Worm (Caenorhabditis elegans) whole organism, late embryonic: ENCODE measurements around the gene F56B3.9.

Experiments
- ceh-24 ChIP-seq: sonication (generic microtip); optimal IDR thresholded peaks from 2 replicates; lab custom pipeline; 2016; ENCODE audit warnings: mild to moderate bottlenecking, missing genetic modification characterization, missing compliant biosample characterization
- ceh-30 ChIP-seq: fragments of 150-350 bp; optimal IDR thresholded peaks from 2 replicates; lab custom pipeline; 2014; ENCODE audit warnings: missing biosample characterization, missing genetic modification characterization
- che-1 ChIP-seq: sonication (generic microtip); optimal IDR thresholded peaks from 2 replicates; lab custom pipeline; 2016; ENCODE audit warnings: mild to moderate bottlenecking, missing genetic modification characterization, missing compliant biosample characterization
- fkh-10 ChIP-seq: fragments of 150-350 bp; optimal IDR thresholded peaks from 2 replicates; lab custom pipeline; 2014; ENCODE audit warnings: missing biosample characterization, missing genetic modification reagents, missing genetic modification characterization
- hlh-30 ChIP-seq: sonication (generic microtip); optimal IDR thresholded peaks from 2 replicates; lab custom pipeline; 2017; ENCODE audit warnings: antibody characterized with exemption, missing genetic modification characterization, missing compliant biosample characterization; ENCODE audit not compliant: insufficient read depth
- nhr-11 ChIP-seq: fragments of 150-350 bp; optimal IDR thresholded peaks from 2 replicates; lab custom pipeline; 2014; ENCODE audit warnings: missing biosample characterization, missing genetic modification characterization
- pha-4 ChIP-seq: fragments of 150-350 bp; optimal IDR thresholded peaks from 2 replicates; lab custom pipeline; 2018; ENCODE audit warnings: missing biosample characterization, missing genetic modification reagents, missing genetic modification characterization
- pqm-1 ChIP-seq: sonication (generic microtip); optimal IDR thresholded peaks from 2 replicates; lab custom pipeline; 2016; ENCODE audit warnings: missing genetic modification characterization, missing compliant biosample characterization
- rnt-1 ChIP-seq: sonication (generic microtip); optimal IDR thresholded peaks from 2 replicates; lab custom pipeline; 2016; ENCODE audit warnings: missing genetic modification characterization, missing compliant biosample characterization
- tbx-2 ChIP-seq: sonication (generic microtip); optimal IDR thresholded peaks from 2 replicates; lab custom pipeline; 2016; ENCODE audit warnings: missing genetic modification characterization, missing compliant biosample characterization
- unc-42 ChIP-seq: sonication (generic microtip); optimal IDR thresholded peaks from 2 replicates; lab custom pipeline; 2016; ENCODE audit warnings: missing genotype, missing genetic modification characterization, missing compliant biosample characterization
- unc-55 ChIP-seq: sonication (generic microtip); optimal IDR thresholded peaks from 2 replicates; lab custom pipeline; 2017; ENCODE audit warnings: missing biosample characterization, missing genetic modification reagents, missing genetic modification characterization
- unc-86 ChIP-seq: sonication (generic microtip); optimal IDR thresholded peaks from 2 replicates; lab custom pipeline; 2016; ENCODE audit warnings: missing genetic modification characterization, missing compliant biosample characterization

- TF ChIP-seq ceh-24 (tag; lab: Kevin White, UChicago) = no peak
- no peak for TF ChIP-seq ceh-30 (tag; lab: Kevin White, UChicago)
- no peak for TF ChIP-seq fkh-10 (GFP tag; lab: Kevin White, UChicago)
- no peak for TF ChIP-seq rnt-1 (tag; lab: Kevin White, UChicago)
- no peak for TF ChIP-seq unc-55 (GFP tag; lab: Kevin White, UChicago)
- TF ChIP-seq pqm-1 (tag; lab: Kevin White, UChicago) = no peak
- no peak for TF ChIP-seq nhr-11 (tag; lab: Kevin White, UChicago)
- no peak for TF ChIP-seq tbx-2 (tag; lab: Kevin White, UChicago)
- no peak for TF ChIP-seq unc-42
- TF ChIP-seq unc-86 (tag; lab: Kevin White, UChicago) = no peak
- TF ChIP-seq pha-4 (tag; lab: Kevin White, UChicago) = no peak
- no peak for TF ChIP-seq hlh-30
- TF ChIP-seq che-1 = no peak
Measured at ce11 chrIV:762016-762459, 9.1 kb upstream of the F56B3.9 start.
